Worm (Caenorhabditis elegans) whole organism, L1 larva: Measurements from ENCODE around the gene R05D8.9.

Source experiments
- C04F5.9 ChIP-seq: sonication (generic microtip); optimal IDR thresholded peaks from 2 replicates; lab custom pipeline; 2016; ENCODE audit warnings: missing genetic modification characterization, missing compliant biosample characterization
- C16A3.4 ChIP-seq: fragments of 150-350 bp; optimal IDR thresholded peaks from 2 replicates; lab custom pipeline; 2014; ENCODE audit warnings: missing biosample characterization, missing genetic modification characterization
- Y116A8C.19 ChIP-seq: sonication (generic microtip); optimal IDR thresholded peaks from 2 replicates; lab custom pipeline; 2016; ENCODE audit warnings: missing compliant biosample characterization, missing genetic modification characterization, borderline replicate concordance
- blmp-1 ChIP-seq: fragments of 150-350 bp; optimal IDR thresholded peaks from 2 replicates; lab custom pipeline; 2014; ENCODE audit warnings: missing biosample characterization, missing genetic modification characterization
- ceh-63 ChIP-seq: fragments of 200-800 bp; sonication (Bioruptor generic); optimal IDR thresholded peaks from 2 replicates; lab custom pipeline; 2018; ENCODE audit warnings: mild to moderate bottlenecking, missing genetic modification characterization, missing compliant biosample characterization
- ceh-8 ChIP-seq: fragments of 200-800 bp; sonication (Bioruptor generic); optimal IDR thresholded peaks from 2 replicates; lab custom pipeline; 2018; ENCODE audit warnings: mild to moderate bottlenecking, missing genetic modification characterization, moderate library complexity, missing compliant biosample characterization
- ceh-82 ChIP-seq, 3 experiments: fragments of 150-350 bp in 1 of 3; sonication (generic microtip) in 2 of 3; optimal IDR thresholded peaks; 2 replicates each; lab custom pipeline; 2014 to 2017; ENCODE audit warnings: missing biosample characterization in 3 of 3, missing genetic modification characterization in 3 of 3
- ceh-90 ChIP-seq: sonication (generic microtip); optimal IDR thresholded peaks from 2 replicates; lab custom pipeline; 2016; ENCODE audit warnings: missing genetic modification characterization, missing compliant biosample characterization
- dsc-1 ChIP-seq: sonication (generic microtip); optimal IDR thresholded peaks from 2 replicates; lab custom pipeline; 2016; ENCODE audit warnings: mild to moderate bottlenecking, missing genetic modification characterization, missing compliant biosample characterization
- efl-1 ChIP-seq, 4 experiments: fragments of 150-350 bp; optimal IDR thresholded peaks in 3 of 4; peaks in 1 of 4; 1 replicate in 1 of 4; 2 replicates in 3 of 4; lab custom pipeline; 2014; ENCODE audit warnings: missing biosample characterization in 2 of 4, missing genetic modification characterization in 2 of 4, missing genetic modification reagents in 2 of 4
- egl-13 ChIP-seq: sonication (generic microtip); optimal IDR thresholded peaks from 2 replicates; lab custom pipeline; 2016; ENCODE audit warnings: missing genotype, missing genetic modification reagents, missing genetic modification characterization, missing compliant biosample characterization
- egl-27 ChIP-seq, 2 experiments: fragments of 150-350 bp in 1 of 2; sonication (generic microtip); optimal IDR thresholded peaks; 3 replicates each; lab custom pipeline; 2017 to 2018; ENCODE audit warnings: missing biosample characterization in 2 of 2, missing genetic modification characterization in 2 of 2, missing genetic modification reagents in 2 of 2
- ets-5 ChIP-seq: fragments of 200-800 bp; sonication (Bioruptor generic); IDR thresholded peaks from 2 replicates; pipeline ENCODE4 v1.3.6; 2022; ENCODE audit warnings: missing genetic modification characterization, missing compliant biosample characterization
- fkh-8 ChIP-seq: sonication (generic microtip); optimal IDR thresholded peaks from 2 replicates; lab custom pipeline; 2016; ENCODE audit warnings: mild to moderate bottlenecking, missing genetic modification characterization, missing compliant biosample characterization
- hlh-17 ChIP-seq: fragments of 200-800 bp; sonication (Bioruptor generic); optimal IDR thresholded peaks from 2 replicates; lab custom pipeline; 2018; ENCODE audit warnings: missing genetic modification characterization, mild to moderate bottlenecking, missing compliant biosample characterization, moderate library complexity, borderline replicate concordance
- hlh-4 ChIP-seq: sonication (generic microtip); optimal IDR thresholded peaks from 2 replicates; lab custom pipeline; 2016; ENCODE audit warnings: mild to moderate bottlenecking, missing genetic modification characterization, missing compliant biosample characterization
- isw-1 ChIP-seq: fragments of 200-800 bp; sonication (Bioruptor generic); IDR thresholded peaks from 2 replicates; pipeline ENCODE4 v1.3.6; 2022; ENCODE audit warnings: missing genetic modification characterization, missing compliant biosample characterization
- jun-1 ChIP-seq: fragments of 150-350 bp; optimal IDR thresholded peaks from 2 replicates; lab custom pipeline; 2014; ENCODE audit warnings: missing biosample characterization, missing genetic modification reagents, missing genetic modification characterization
- lin-14 ChIP-seq: fragments of 200-800 bp; sonication (Bioruptor generic); optimal IDR thresholded peaks from 2 replicates; lab custom pipeline; 2018; ENCODE audit warnings: mild to moderate bottlenecking, missing genetic modification characterization, moderate library complexity, missing compliant biosample characterization
- lin-39 ChIP-seq: fragments of 150-350 bp; optimal IDR thresholded peaks from 2 replicates; lab custom pipeline; 2014; ENCODE audit warnings: missing biosample characterization, missing genetic modification reagents, missing genetic modification characterization
- lir-3 ChIP-seq: sonication (generic microtip); optimal IDR thresholded peaks from 2 replicates; lab custom pipeline; 2016; ENCODE audit warnings: mild to moderate bottlenecking, missing genetic modification characterization, moderate library complexity, missing compliant biosample characterization; ENCODE audit not compliant: poor library complexity
- lsy-2 ChIP-seq, 2 experiments: fragments of 150-350 bp; optimal IDR thresholded peaks; 2 replicates each; lab custom pipeline; 2014; ENCODE audit warnings: missing biosample characterization in 2 of 2, missing genetic modification characterization in 2 of 2
- mef-2 ChIP-seq: fragments of 150-350 bp; optimal IDR thresholded peaks from 2 replicates; lab custom pipeline; 2014; ENCODE audit warnings: missing biosample characterization, missing genetic modification characterization
- nhr-19 ChIP-seq: fragments of 200-800 bp; sonication (Bioruptor generic); conservative IDR thresholded peaks from 2 replicates; pipeline ENCODE4 v1.3.6; 2022; ENCODE audit warnings: missing genetic modification characterization, missing compliant biosample characterization
- nhr-20 ChIP-seq: sonication (generic microtip); optimal IDR thresholded peaks from 2 replicates; lab custom pipeline; 2016; ENCODE audit warnings: mild to moderate bottlenecking, missing genetic modification characterization, missing compliant biosample characterization
- nhr-237 ChIP-seq: fragments of 150-350 bp; optimal IDR thresholded peaks from 2 replicates; lab custom pipeline; 2014; ENCODE audit warnings: missing biosample characterization, missing genetic modification characterization
- nhr-28 ChIP-seq: fragments of 150-350 bp; optimal IDR thresholded peaks from 2 replicates; lab custom pipeline; 2014; ENCODE audit warnings: missing biosample characterization, missing genetic modification characterization
- nhr-47 ChIP-seq: sonication (generic microtip); optimal IDR thresholded peaks from 2 replicates; lab custom pipeline; 2016; ENCODE audit warnings: mild to moderate bottlenecking, missing genetic modification characterization, moderate library complexity, missing compliant biosample characterization
- nhr-71 ChIP-seq: sonication (generic microtip); optimal IDR thresholded peaks from 2 replicates; lab custom pipeline; 2016; ENCODE audit warnings: mild to moderate bottlenecking, missing genetic modification characterization, moderate library complexity, missing compliant biosample characterization
- pag-3 ChIP-seq: sonication (generic microtip); optimal IDR thresholded peaks from 2 replicates; lab custom pipeline; 2017; ENCODE audit warnings: missing genetic modification characterization, mild to moderate bottlenecking, missing compliant biosample characterization, antibody characterized with exemption, borderline replicate concordance; ENCODE audit not compliant: insufficient read depth
- pax-3 ChIP-seq: fragments of 200-800 bp; sonication (Bioruptor generic); optimal IDR thresholded peaks from 2 replicates; lab custom pipeline; 2018; ENCODE audit warnings: mild to moderate bottlenecking, missing genetic modification characterization, moderate library complexity, missing compliant biosample characterization
- pqm-1 ChIP-seq: sonication (generic microtip); optimal IDR thresholded peaks from 3 replicates; lab custom pipeline; 2017; ENCODE audit warnings: missing biosample characterization, missing genetic modification characterization
- rnt-1 ChIP-seq: sonication (generic microtip); optimal IDR thresholded peaks from 2 replicates; lab custom pipeline; 2016; ENCODE audit warnings: mild to moderate bottlenecking, missing genetic modification characterization, moderate library complexity, missing compliant biosample characterization
- skn-1 ChIP-seq: fragments of 150-350 bp; optimal IDR thresholded peaks from 2 replicates; lab custom pipeline; 2014; ENCODE audit warnings: missing biosample characterization, missing genetic modification characterization
- snpc-4 ChIP-seq: fragments of 150-350 bp; optimal IDR thresholded peaks from 2 replicates; lab custom pipeline; 2014; ENCODE audit warnings: missing biosample characterization, missing genetic modification characterization
- snu-23 ChIP-seq: sonication (generic microtip); optimal IDR thresholded peaks from 2 replicates; lab custom pipeline; 2016; ENCODE audit warnings: missing genetic modification characterization, missing compliant biosample characterization
- tbx-2 ChIP-seq: sonication (generic microtip); optimal IDR thresholded peaks from 2 replicates; lab custom pipeline; 2016; ENCODE audit warnings: missing genetic modification characterization, missing compliant biosample characterization
- unc-98 ChIP-seq: fragments of 200-800 bp; sonication (Bioruptor generic); IDR thresholded peaks from 2 replicates; pipeline ENCODE4 v1.3.6; 2022; ENCODE audit warnings: missing genetic modification characterization, missing compliant biosample characterization
- zag-1 ChIP-seq: fragments of 150-350 bp; optimal IDR thresholded peaks from 2 replicates; lab custom pipeline; 2014; ENCODE audit warnings: missing biosample characterization, missing genetic modification characterization
- zip-4 ChIP-seq: fragments of 200-800 bp; sonication (Bioruptor generic); optimal IDR thresholded peaks from 2 replicates; lab custom pipeline; 2018; ENCODE audit warnings: mild to moderate bottlenecking, missing genetic modification characterization, moderate library complexity, missing compliant biosample characterization
- ztf-11 ChIP-seq, 2 experiments: sonication (generic microtip); optimal IDR thresholded peaks; 2 replicates each; lab custom pipeline; 2016 to 2017; ENCODE audit warnings: missing genetic modification characterization in 2 of 2, missing biosample characterization in 1 of 2, missing compliant biosample characterization in 1 of 2

Gene R05D8.9

ce11 chrV:2809443-2809842 is 42.1 kb upstream of the R05D8.9 start:
- TF ChIP-seq fkh-8 (no peak), nhr-47 (tag; lab: Kevin White, UChicago) (no peak), hlh-4 (no peak), unc-98 (GFP tag; lab: Robert Waterston, UW) (no peak), efl-1 (optimal IDR thresholded peaks at IDR 0.05; lab: Kevin White, UChicago) (no peak), efl-1 (GFP tag; optimal IDR thresholded peaks at IDR 0.05 in 1 of 2; lab: Kevin White, UChicago) (no peak), lin-14 (GFP tag; lab: Kevin White, UChicago) (peak; percentile 54), ceh-63 (no peak), C04F5.9 (tag; lab: Kevin White, UChicago) (no peak), mef-2 (tag; lab: Kevin White, UChicago) (no peak), nhr-237 (tag; lab: Kevin White, UChicago) (no peak), Y116A8C.19 (tag; lab: Kevin White, UChicago) (no peak), nhr-71 (tag; lab: Kevin White, UChicago) (peak; percentile 34), zip-4 (GFP tag; lab: Kevin White, UChicago) (no peak), ceh-90 (tag; lab: Kevin White, UChicago) (no peak), nhr-20 (no peak), nhr-28 (no peak), rnt-1 (tag; lab: Kevin White, UChicago) (peak; percentile 58), dsc-1 (tag; lab: Kevin White, UChicago) (peak; percentile 26), pag-3 (tag; lab: Kevin White, UChicago) (peak; percentile 81), ceh-82 (tag; optimal IDR thresholded peaks at IDR 0.05; lab: Kevin White, UChicago) (no peak), snu-23 (GFP tag; lab: Kevin White, UChicago) (no peak), ets-5 (GFP tag; lab: Robert Waterston, UW) (no peak), lir-3 (no peak), pax-3 (tag; lab: Kevin White, UChicago) (no peak), snpc-4 (tag; lab: Kevin White, UChicago) (no peak), ceh-8 (GFP tag; lab: Kevin White, UChicago) (no peak), egl-27 (tag; optimal IDR thresholded peaks at IDR 0.05; lab: Kevin White, UChicago) (no peak), ztf-11 (tag; optimal IDR thresholded peaks at IDR 0.05; lab: Kevin White, UChicago) (no peak), C16A3.4 (no peak), zag-1 (tag; lab: Kevin White, UChicago) (no peak), lsy-2 (tag; optimal IDR thresholded peaks at IDR 0.05; lab: Kevin White, UChicago) (no peak), pqm-1 (tag; lab: Kevin White, UChicago) (no peak), nhr-19 (0 out of 2 replicates have a peak, but pooled peaks have one; percentile 5)

- TF ChIP-seq lin-14 (GFP tag; lab: Kevin White, UChicago) (no peak), lin-39 (tag; lab: Kevin White, UChicago) (no peak), lir-3 (no peak), hlh-17 (GFP tag; lab: Kevin White, UChicago) (no peak), egl-13 (no peak), tbx-2 (no peak), skn-1 (tag; lab: Kevin White, UChicago) (no peak), blmp-1 (tag; lab: Kevin White, UChicago) (no peak), rnt-1 (tag; lab: Kevin White, UChicago) (no peak), snu-23 (GFP tag; lab: Kevin White, UChicago) (no peak), isw-1 (no peak), jun-1 (tag; lab: Kevin White, UChicago) (no peak), ceh-82 (tag; optimal IDR thresholded peaks at IDR 0.05; lab: Kevin White, UChicago) (no peak), unc-98 (GFP tag; lab: Robert Waterston, UW) (no peak), nhr-20 (no peak)
Measured at ce11 chrV:2807760-2808159, 40.4 kb upstream of the R05D8.9 start, which contains the start of gene ketn-1. Gene ketn-1, minus strand, starts transcription at chrV:2807860.
